Worm (Caenorhabditis elegans): ENCODE results near the gene srbc-9.
"Not testable (repeated sequence)": the region's sequence is repeated elsewhere in the genome, so short reads cannot be mapped to it uniquely, and the experiment has no call there.

Gene srbc-9

DNA sequence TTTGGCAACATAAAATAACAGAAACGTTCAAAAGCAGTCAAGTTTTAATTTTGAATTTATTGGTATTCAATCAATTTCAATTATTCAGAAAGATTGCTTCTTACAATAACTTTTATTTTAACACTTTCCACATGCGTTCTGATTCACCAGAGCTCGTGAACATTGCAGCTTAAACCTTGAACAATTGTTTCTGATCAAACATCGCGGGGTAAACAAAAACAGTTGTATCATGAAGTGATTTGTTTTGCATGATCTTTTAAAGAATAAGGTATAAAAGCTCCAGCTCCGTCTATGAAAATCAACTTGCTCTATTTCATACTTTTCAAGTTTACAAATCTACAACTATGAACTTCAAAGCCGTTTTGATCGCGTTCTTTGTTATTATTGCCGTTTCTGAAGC, 33.2 kb upstream of the srbc-9 start, which contains the start of gene C54F6.6:
Gene C54F6.6 (plus strand): TSS at position 301 of the 400 bp plus-strand sequence.
- TF ChIP-seq klf-2 (GFP tag; conservative IDR thresholded peaks at IDR 0.05) (no peak), ztf-29 (GFP tag; IDR thresholded peaks at IDR 0.05) (no peak), cog-1 (tag; optimal IDR thresholded peaks at IDR 0.05) (no peak), tab-1 (GFP tag; IDR thresholded peaks at IDR 0.05) (no peak), ztf-23 (GFP tag; IDR thresholded peaks at IDR 0.05) (no peak)

DNA sequence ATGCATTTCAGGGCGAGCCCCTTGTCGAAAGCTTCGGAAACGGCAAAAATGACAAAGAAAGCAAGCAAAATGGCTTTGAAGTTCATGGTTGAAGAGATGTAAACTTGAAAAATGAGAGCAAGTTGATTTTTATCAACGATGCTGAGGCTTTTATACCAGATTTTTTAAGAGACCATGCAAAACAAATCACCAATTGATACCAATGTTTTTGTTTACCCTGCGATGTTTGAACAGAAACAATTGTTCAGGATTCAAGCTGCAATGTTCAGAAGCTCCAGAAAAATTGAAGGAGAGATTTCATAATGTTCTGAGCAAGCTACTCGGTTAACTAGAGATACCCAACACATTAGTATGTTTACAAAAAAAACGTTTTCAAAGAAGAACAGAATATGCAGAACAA, 32.0 kb upstream of the srbc-9 start, which contains the start of gene C54F6.15:
Gene C54F6.15 (minus strand): TSS at position 101 of the 400 bp plus-strand sequence.
- TF ChIP-seq ztf-29 (GFP tag; IDR thresholded peaks at IDR 0.05) (no peak), ref-1 (GFP tag; conservative IDR thresholded peaks at IDR 0.05) (no peak), med-1 (GFP tag; optimal IDR thresholded peaks at IDR 0.05; ENCODE audit: insufficient read depth) (no peak), cog-1 (tag; optimal IDR thresholded peaks at IDR 0.05) (no peak), T22C8.4 (GFP tag; IDR thresholded peaks at IDR 0.05) (no peak), ztf-23 (GFP tag; IDR thresholded peaks at IDR 0.05) (no peak), klf-2 (GFP tag; conservative IDR thresholded peaks at IDR 0.05) (no peak), tab-1 (GFP tag; IDR thresholded peaks at IDR 0.05) (no peak), flt-1 (GFP tag; IDR thresholded peaks at IDR 0.05) (no peak)

DNA sequence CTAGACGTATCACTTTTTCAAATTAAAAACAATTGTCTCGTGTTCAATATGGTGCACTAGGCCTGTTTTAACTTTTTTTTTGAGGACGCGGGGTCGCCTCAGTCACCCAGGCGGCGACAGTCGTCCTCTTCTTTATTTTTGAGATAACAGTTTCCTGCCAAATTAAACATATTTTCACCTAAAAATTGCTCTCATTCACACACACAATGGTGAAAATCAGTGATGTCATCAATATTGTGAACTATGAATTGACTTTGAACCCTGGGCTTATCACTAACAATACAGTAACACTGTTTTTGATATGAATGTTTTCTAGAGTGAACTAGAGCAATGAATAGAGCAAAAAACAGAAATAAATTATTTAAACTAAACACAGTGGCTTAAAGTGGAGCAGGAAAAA, 31.1 kb upstream of the srbc-9 start:
- TF ChIP-seq T22C8.4 (GFP tag; IDR thresholded peaks at IDR 0.05) (no peak), klf-2 (GFP tag; conservative IDR thresholded peaks at IDR 0.05) (no peak), ztf-29 (GFP tag; IDR thresholded peaks at IDR 0.05) (no peak), cog-1 (tag; optimal IDR thresholded peaks at IDR 0.05) (no peak), flt-1 (GFP tag; IDR thresholded peaks at IDR 0.05) (no peak), ztf-23 (GFP tag; IDR thresholded peaks at IDR 0.05) (no peak), med-1 (GFP tag; optimal IDR thresholded peaks at IDR 0.05; ENCODE audit: insufficient read depth) (no peak), tab-1 (GFP tag; IDR thresholded peaks at IDR 0.05) (no peak), ref-1 (GFP tag; conservative IDR thresholded peaks at IDR 0.05) (no peak)

DNA sequence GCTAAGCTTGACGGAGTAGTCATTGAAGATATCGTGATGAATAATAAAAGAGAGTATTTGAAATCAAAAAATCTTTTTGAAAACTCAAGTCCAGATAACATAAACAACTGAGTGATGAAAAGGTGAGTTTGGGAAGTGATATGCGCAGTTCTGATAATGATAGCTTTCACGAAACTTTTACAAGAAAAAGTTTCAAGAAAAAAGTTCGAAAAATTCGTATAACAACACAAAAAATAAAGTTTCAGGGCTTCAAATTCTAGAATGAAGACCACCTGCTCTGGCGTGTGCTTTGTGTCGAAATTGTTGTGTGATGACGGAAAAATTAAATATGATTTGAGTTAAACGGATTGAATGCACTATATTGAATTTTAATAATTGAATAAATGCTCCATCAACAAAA, 29.8 kb upstream of the srbc-9 start, which contains the start of gene srb-19:
Gene srb-19 (minus strand): TSS at position 101 of the 400 bp plus-strand sequence.
- TF ChIP-seq ztf-23 (GFP tag; IDR thresholded peaks at IDR 0.05) (no peak), tab-1 (GFP tag; IDR thresholded peaks at IDR 0.05) (no peak), ztf-29 (GFP tag; IDR thresholded peaks at IDR 0.05) (no peak), ref-1 (GFP tag; conservative IDR thresholded peaks at IDR 0.05) (no peak), flt-1 (GFP tag; IDR thresholded peaks at IDR 0.05) (no peak), klf-2 (GFP tag; conservative IDR thresholded peaks at IDR 0.05) (no peak), med-1 (GFP tag; optimal IDR thresholded peaks at IDR 0.05; ENCODE audit: insufficient read depth) (no peak), cog-1 (tag; optimal IDR thresholded peaks at IDR 0.05) (no peak), T22C8.4 (GFP tag; IDR thresholded peaks at IDR 0.05) (no peak)

DNA sequence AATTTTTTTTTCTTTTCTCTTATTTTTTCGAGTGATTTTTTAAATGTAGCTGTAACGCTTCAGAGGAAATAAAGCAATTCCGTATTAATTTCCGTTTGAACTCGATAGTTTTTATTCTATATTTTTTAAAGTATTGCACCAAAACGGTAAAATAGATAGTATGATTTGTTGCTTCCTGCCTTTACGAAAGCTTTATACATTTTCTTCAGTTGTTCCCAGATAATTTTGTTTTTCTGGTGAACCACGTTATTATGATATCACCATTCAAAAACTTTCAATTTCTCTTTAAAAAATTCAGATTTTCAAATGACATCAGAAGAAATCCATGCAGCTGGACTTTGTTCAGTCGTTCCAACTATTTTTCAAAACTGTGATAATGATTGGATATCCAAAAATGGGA, 24.7 kb upstream of the srbc-9 start, which contains the start of gene srb-18:
Gene srb-18 (plus strand): TSS at position 301 of the 400 bp plus-strand sequence.
- no peak for TF ChIP-seq cog-1 (tag; optimal IDR thresholded peaks at IDR 0.05)
- no peak for TF ChIP-seq klf-2 (GFP tag; conservative IDR thresholded peaks at IDR 0.05)
- TF ChIP-seq ref-1 (GFP tag; conservative IDR thresholded peaks at IDR 0.05) = no peak
- no peak for TF ChIP-seq ztf-29 (GFP tag; IDR thresholded peaks at IDR 0.05)
- TF ChIP-seq ztf-23 (GFP tag; IDR thresholded peaks at IDR 0.05) = no peak
- TF ChIP-seq tab-1 (GFP tag; IDR thresholded peaks at IDR 0.05) = no peak
- TF ChIP-seq T22C8.4 (GFP tag; IDR thresholded peaks at IDR 0.05) = no peak
- no peak for TF ChIP-seq flt-1 (GFP tag; IDR thresholded peaks at IDR 0.05)
- no peak for TF ChIP-seq med-1 (GFP tag; optimal IDR thresholded peaks at IDR 0.05; ENCODE audit: insufficient read depth)

DNA sequence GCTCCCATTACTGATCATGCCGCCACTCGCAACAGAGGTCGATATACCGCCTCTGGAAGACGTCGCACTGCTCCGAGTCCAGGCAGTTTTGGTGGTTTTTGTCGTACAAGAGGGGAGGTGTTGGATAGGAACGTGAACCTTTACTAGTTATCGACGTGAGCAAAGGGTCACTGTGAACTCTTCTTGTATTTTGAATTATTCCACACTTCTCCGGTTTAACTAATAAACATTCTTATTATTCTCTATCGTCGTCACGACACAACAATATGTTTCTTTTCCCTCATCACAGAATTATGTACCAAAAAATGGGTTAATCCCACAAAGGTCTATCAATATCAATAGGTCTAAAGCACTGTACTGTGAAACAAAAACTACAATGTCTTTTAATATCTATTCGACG, 21.2 kb upstream of the srbc-9 start, which contains the start of gene nhr-171:
Gene nhr-171 (plus strand): TSS at position 301 of the 400 bp plus-strand sequence.
- TF ChIP-seq klf-2 (GFP tag; conservative IDR thresholded peaks at IDR 0.05); ref-1 (GFP tag; conservative IDR thresholded peaks at IDR 0.05); T22C8.4 (GFP tag; IDR thresholded peaks at IDR 0.05): not testable (repeated sequence)

DNA sequence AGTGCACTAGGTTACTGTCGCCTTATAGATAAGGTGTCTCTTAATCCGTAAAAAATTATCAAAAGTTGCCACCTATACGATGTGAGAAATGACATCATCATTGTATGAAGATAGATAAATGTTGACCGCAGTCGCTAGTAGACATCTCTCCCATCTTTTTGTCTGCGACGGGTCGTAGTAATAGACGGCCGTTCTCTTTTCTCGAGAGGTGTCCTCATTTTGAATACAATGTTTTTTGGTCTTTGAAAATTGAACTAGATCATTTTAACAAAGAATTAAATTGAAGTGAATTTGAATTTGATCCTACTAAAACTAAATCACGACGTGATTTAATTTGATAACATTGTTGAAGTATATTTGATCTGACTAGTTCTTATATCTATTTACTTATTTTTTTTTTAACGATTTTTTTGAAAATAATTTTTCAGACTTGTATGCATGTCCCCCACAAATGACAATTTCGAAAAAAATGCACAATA, 18.4 kb upstream of the srbc-9 start, which contains the start of the genes str-31 and nhr-172:
Gene str-31 (minus strand): TSS at position 101 of the 479 bp plus-strand sequence.
Gene nhr-172 (plus strand): TSS at position 429 of the 479 bp plus-strand sequence.
- no peak for TF ChIP-seq flt-1 (GFP tag; IDR thresholded peaks at IDR 0.05)
- TF ChIP-seq med-1 (GFP tag; optimal IDR thresholded peaks at IDR 0.05; ENCODE audit: insufficient read depth) = no peak
- TF ChIP-seq T22C8.4 (GFP tag; IDR thresholded peaks at IDR 0.05) = no peak
- TF ChIP-seq tab-1 (GFP tag; IDR thresholded peaks at IDR 0.05) = no peak
- TF ChIP-seq ztf-23 (GFP tag; IDR thresholded peaks at IDR 0.05) = no peak
- TF ChIP-seq ztf-29 (GFP tag; IDR thresholded peaks at IDR 0.05) = no peak
- TF ChIP-seq cog-1 (tag; optimal IDR thresholded peaks at IDR 0.05) = no peak
- TF ChIP-seq klf-2 (GFP tag; conservative IDR thresholded peaks at IDR 0.05) = no peak
- no peak for TF ChIP-seq ref-1 (GFP tag; conservative IDR thresholded peaks at IDR 0.05)

DNA sequence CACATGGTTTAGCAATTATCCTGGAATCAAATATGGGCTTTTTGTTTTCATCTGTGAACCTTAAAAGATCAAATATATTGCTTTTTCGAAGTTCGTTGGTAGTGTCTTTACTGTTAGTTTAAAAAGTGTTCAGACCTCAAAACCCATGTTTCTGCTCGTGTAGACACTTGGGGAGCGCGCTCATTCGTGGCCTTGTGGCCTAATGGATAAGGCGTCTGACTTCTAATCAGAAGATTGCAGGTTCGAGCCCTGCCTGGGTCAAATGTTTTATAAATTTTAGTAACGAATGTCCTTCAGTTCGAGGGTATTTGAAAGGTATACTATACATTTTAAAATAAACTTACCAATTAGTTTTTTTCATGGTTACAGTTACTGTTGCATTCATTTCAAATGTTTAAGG, 16.0 kb upstream of the srbc-9 start:
- TF ChIP-seq ztf-29 (GFP tag; IDR thresholded peaks at IDR 0.05) (no peak), ztf-23 (GFP tag; IDR thresholded peaks at IDR 0.05) (no peak), tab-1 (GFP tag; IDR thresholded peaks at IDR 0.05) (no peak), T22C8.4 (GFP tag; IDR thresholded peaks at IDR 0.05) (no peak), cog-1 (tag; optimal IDR thresholded peaks at IDR 0.05) (no peak), med-1 (GFP tag; optimal IDR thresholded peaks at IDR 0.05; ENCODE audit: insufficient read depth) (no peak), flt-1 (GFP tag; IDR thresholded peaks at IDR 0.05) (no peak), klf-2 (GFP tag; conservative IDR thresholded peaks at IDR 0.05) (no peak), ref-1 (GFP tag; conservative IDR thresholded peaks at IDR 0.05) (no peak)

DNA sequence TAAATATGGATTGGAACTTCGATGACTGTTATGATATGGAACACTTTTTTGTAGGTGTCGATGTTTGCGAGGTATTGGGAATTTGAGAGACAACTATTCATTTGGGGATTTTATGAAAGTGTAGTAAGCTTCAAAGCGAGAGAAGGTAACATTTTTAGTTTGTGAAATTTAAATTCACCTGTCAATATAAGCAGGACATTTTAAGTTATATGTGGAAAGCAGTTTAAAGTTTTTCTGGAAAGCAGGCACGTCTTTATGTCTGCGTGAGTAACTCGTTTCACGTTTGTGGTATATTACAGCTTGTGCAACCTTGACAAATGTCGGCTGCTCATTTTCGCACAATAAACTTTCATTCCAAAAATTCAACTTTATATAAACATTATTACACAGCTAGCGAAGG, 14.0 kb upstream of the srbc-9 start, which contains the start of gene srh-229:
Gene srh-229 (minus strand): TSS at position 101 of the 400 bp plus-strand sequence.
- TF ChIP-seq ztf-29 (GFP tag; IDR thresholded peaks at IDR 0.05) = no peak
- TF ChIP-seq flt-1 (GFP tag; IDR thresholded peaks at IDR 0.05) = no peak
- TF ChIP-seq ztf-23 (GFP tag; IDR thresholded peaks at IDR 0.05) = no peak
- TF ChIP-seq cog-1 (tag; optimal IDR thresholded peaks at IDR 0.05) = no peak
- no peak for TF ChIP-seq klf-2 (GFP tag; conservative IDR thresholded peaks at IDR 0.05)
- TF ChIP-seq med-1 (GFP tag; optimal IDR thresholded peaks at IDR 0.05; ENCODE audit: insufficient read depth) = no peak
- no peak for TF ChIP-seq T22C8.4 (GFP tag; IDR thresholded peaks at IDR 0.05)
- TF ChIP-seq ref-1 (GFP tag; conservative IDR thresholded peaks at IDR 0.05) = no peak
- no peak for TF ChIP-seq tab-1 (GFP tag; IDR thresholded peaks at IDR 0.05)

Data from whole organism, midembryonic.